Worm (Caenorhabditis elegans) whole organism, L2 larva: ENCODE measurements around the gene nhr-39.

Source experiments
- ama-1 ChIP-seq: fragments of 150-350 bp; optimal IDR thresholded peaks from 2 replicates; lab custom pipeline; 2018; ENCODE audit warnings: inconsistent platforms
- dmd-4 ChIP-seq: sonication (generic microtip); optimal IDR thresholded peaks from 2 replicates; lab custom pipeline; 2017; ENCODE audit warnings: missing biosample characterization, missing genetic modification characterization
- nhr-10 ChIP-seq: sonication (generic microtip); optimal IDR thresholded peaks from 2 replicates; lab custom pipeline; 2017; ENCODE audit warnings: missing biosample characterization, missing genetic modification characterization
- sma-3 ChIP-seq: sonication (generic microtip); optimal IDR thresholded peaks from 2 replicates; lab custom pipeline; 2016; ENCODE audit warnings: missing genetic modification reagents, missing genetic modification characterization, missing compliant biosample characterization
- unc-55 ChIP-seq: fragments of 150-350 bp; sonication (generic microtip); optimal IDR thresholded peaks from 3 replicates; lab custom pipeline; 2014; ENCODE audit warnings: missing biosample characterization, missing genetic modification reagents, missing genetic modification characterization

ce11 chrV:9255480-9255879 is 47.6 kb upstream of the nhr-39 start:
- TF ChIP-seq unc-55 (GFP tag; lab: Kevin White, UChicago) (no peak), ama-1 (lab: Kevin White, UChicago) (no peak), dmd-4 (tag; lab: Kevin White, UChicago) (no peak), sma-3 (no peak), nhr-10 (no peak)
